Fruit fly (Drosophila melanogaster): ENCODE measurements around the gene ush.
"Not testable (repeated sequence)": the region's sequence is repeated elsewhere in the genome, so short reads cannot be mapped to it uniquely, and the experiment has no call there.

ush gene

DNA sequence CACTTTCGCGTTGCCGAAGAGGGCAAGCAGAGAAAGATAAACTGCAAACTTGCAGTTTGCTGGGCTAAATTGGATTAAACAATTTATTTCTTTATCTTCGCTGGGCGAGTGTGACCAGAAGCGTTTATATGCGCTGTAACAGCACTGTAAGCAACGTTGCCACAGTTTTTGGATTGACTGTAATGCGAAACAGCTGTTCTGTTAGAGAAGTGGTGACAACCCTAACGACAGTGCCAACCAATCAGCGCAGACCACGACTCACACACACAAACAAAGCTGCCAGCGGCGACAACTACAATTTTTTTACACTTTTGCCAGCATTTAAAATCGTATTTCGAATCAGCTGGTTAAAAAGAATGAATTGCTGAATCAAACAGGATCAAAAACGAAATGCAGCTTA lies 23.1 kb upstream of the ush start, which contains the start of the genes crq and shv:
Gene crq, minus strand, starts transcription at position 153 of the 400 bp plus-strand sequence.
Gene shv, plus strand, starts transcription at position 237 of the 400 bp plus-strand sequence.
- no peak for TF ChIP-seq CG11294 (GFP tag; IDR thresholded peaks at IDR 0.05)
- no peak for TF ChIP-seq achi (GFP tag; optimal IDR thresholded peaks at IDR 0.05)
- no peak for TF ChIP-seq fd85E (GFP tag; optimal IDR thresholded peaks at IDR 0.05)
- TF ChIP-seq CG3919 (GFP tag; optimal IDR thresholded peaks at IDR 0.05), result peak; percentile 2
- no peak for TF ChIP-seq Smox (GFP tag; optimal IDR thresholded peaks at IDR 0.05)
- peak; percentile 74 for TF ChIP-seq Sox14 (GFP tag; optimal IDR thresholded peaks at IDR 0.05)
- no peak for TF ChIP-seq CG32006 (GFP tag; optimal IDR thresholded peaks at IDR 0.05)
- TF ChIP-seq CG8632 (GFP tag; optimal IDR thresholded peaks at IDR 0.05), result no peak
- TF ChIP-seq CG3032 (tag; optimal IDR thresholded peaks at IDR 0.05), result no peak
- TF ChIP-seq CG8319 (GFP tag; optimal IDR thresholded peaks at IDR 0.05), result no peak
- TF ChIP-seq CG6163 (GFP tag; IDR thresholded peaks at IDR 0.05), result 0 out of 3 replicates have a peak, but pooled peaks have one; percentile 42
- no peak for TF ChIP-seq CG15336 (GFP tag; IDR thresholded peaks at IDR 0.05)
- TF ChIP-seq CG6854 (GFP tag; optimal IDR thresholded peaks at IDR 0.05), result peak; percentile 11

DNA sequence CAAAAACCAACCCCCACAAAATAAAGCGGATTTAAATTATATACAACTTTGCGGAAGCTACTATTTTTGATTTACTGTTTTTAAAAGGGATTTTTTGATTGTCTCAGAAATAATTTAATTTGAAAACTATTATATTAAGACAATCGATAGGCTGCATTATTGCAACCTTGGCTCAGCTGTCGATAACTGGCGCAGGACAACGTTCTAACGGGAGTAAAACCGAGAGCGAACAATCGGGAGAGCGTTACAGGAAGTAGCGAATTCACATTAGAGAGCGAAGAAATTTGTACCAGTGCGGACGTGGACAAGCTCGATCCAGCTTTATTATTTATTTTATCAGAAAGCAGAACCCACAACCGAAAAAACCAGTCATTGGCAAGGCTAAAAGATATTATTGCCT lies 20.7 kb upstream of the ush start, which contains the start of gene CG4133:
Gene CG4133, plus strand, starts transcription at position 258 of the 400 bp plus-strand sequence.
- not testable (repeated sequence) for TF ChIP-seq topi, CG6792, CG10669 (GFP tag; optimal IDR thresholded peaks at IDR 0.05)

DNA sequence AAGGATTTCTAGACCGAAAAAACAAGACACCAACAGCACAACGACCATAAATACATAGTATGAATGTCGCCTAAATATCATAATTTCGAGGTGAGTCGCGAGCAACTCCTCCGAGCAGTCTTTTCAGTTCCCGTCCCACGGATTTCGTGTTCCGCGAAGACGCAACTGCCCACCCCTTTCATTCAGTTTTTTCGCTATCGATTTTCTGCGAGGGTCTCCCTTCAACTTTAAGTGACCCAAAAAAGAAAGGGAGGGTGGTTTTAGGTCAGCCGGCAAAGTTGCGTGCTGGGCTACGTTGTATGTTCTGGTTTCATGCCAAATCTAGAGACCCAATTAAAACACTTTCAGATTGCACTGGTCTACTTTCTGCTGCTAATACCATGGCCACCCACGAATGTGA lies 20.3 kb upstream of the ush start:
- TF ChIP-seq CG7368 (GFP tag; optimal IDR thresholded peaks at IDR 0.05), result no peak

DNA sequence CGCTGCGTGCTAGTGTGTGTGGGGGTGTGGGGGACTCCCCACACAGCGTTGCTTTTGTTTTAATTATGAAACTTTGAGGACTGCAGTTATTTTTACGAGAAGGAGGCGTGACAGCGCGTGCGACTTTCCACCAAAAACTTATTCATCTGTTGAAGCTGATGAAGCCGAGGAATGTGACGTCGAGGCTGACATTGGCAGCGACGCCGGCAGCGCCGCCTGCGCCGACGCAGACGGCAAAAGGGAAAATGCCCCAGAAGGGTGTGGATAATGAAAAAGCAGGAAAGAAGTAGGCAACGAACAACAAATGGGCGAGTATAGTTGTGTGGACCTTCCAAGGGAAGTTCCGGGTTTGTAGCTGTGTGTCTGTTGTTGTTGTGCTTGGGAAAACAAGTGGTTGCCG lies 8.3 kb upstream of the ush start:
- TF ChIP-seq CG10631 (GFP tag; optimal IDR thresholded peaks at IDR 0.05) (no peak), fd85E (GFP tag; optimal IDR thresholded peaks at IDR 0.05) (no peak), CG6808 (GFP tag; optimal IDR thresholded peaks at IDR 0.05) (no peak), CG8119 (GFP tag; IDR thresholded peaks at IDR 0.05) (no peak), Hr38 (GFP tag; optimal IDR thresholded peaks at IDR 0.05) (no peak), Sox14 (GFP tag; optimal IDR thresholded peaks at IDR 0.05) (no peak), CG31627 (GFP tag; optimal IDR thresholded peaks at IDR 0.05) (no peak), lz (GFP tag; optimal IDR thresholded peaks at IDR 0.05) (no peak), dsx (GFP tag; optimal IDR thresholded peaks at IDR 0.05; ENCODE audit: poor library complexity, severe bottlenecking) (no peak), Blimp-1 (GFP tag; optimal IDR thresholded peaks at IDR 0.05) (no peak), CG11902 (GFP tag; optimal IDR thresholded peaks at IDR 0.05) (no peak), CG16779 (tag; optimal IDR thresholded peaks at IDR 0.05) (no peak), Hr4 (GFP tag; optimal IDR thresholded peaks at IDR 0.05) (no peak), CG4318 (GFP tag; optimal IDR thresholded peaks at IDR 0.05) (no peak), CG8632 (GFP tag; optimal IDR thresholded peaks at IDR 0.05) (no peak), CG11762 (GFP tag; optimal IDR thresholded peaks at IDR 0.05; ENCODE audit: insufficient read depth) (no peak), salr (GFP tag; optimal IDR thresholded peaks at IDR 0.05) (no peak), CG6854 (GFP tag; optimal IDR thresholded peaks at IDR 0.05) (no peak), CG6276 (GFP tag; optimal IDR thresholded peaks at IDR 0.05) (no peak)

DNA sequence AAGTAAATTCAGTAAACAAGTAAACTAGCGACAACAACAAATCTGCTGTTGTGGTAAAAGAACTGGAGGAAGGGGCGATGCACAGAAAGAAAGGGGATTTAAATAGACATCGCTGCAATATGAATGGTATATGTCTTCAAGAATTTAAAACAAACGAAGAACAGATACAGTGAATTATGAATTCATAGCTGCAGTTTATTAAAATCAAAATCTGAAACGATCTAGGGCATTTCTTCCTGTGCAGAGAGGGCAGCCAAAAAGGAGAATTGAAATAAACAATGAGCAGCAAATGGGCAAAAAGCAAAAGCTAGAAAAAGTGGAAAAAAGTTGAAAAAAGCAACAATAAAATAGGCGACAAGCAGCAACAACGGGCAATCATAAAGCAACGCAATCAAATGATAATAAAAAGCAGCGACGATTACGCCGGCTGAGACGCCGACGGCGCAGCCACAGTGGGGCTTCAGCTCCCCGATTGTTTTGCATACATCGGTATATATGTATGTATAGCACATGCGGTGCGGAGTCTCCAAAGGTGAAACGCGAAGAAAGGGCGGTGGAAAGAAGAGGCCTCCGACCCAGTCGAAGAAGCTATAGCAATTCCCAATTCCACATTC lies 7.2 kb upstream of the ush start:
- TF ChIP-seq CG8119 (GFP tag; IDR thresholded peaks at IDR 0.05), result peak; percentile 76
- peak; percentile 47 for TF ChIP-seq esn (GFP tag; optimal IDR thresholded peaks at IDR 0.05)
- peak; percentile 38 for TF ChIP-seq CG10631 (GFP tag; optimal IDR thresholded peaks at IDR 0.05)
- TF ChIP-seq CG16779 (tag; optimal IDR thresholded peaks at IDR 0.05), result peak; percentile 63
- TF ChIP-seq salr (GFP tag; optimal IDR thresholded peaks at IDR 0.05), result peak in 1 of 2 experiments; percentile 69
- TF ChIP-seq topi (GFP tag; optimal IDR thresholded peaks at IDR 0.05), result peak; percentile 37
- no peak for TF ChIP-seq Ets21C (GFP tag; optimal IDR thresholded peaks at IDR 0.05)
- peak; percentile 49 for TF ChIP-seq lz (GFP tag; optimal IDR thresholded peaks at IDR 0.05)
- TF ChIP-seq CG8319 (GFP tag; optimal IDR thresholded peaks at IDR 0.05), result no peak
- peak; percentile 65 for TF ChIP-seq Ets96B (tag; optimal IDR thresholded peaks at IDR 0.05)
- peak; percentile 88 for TF ChIP-seq CG6276 (GFP tag; optimal IDR thresholded peaks at IDR 0.05)
- TF ChIP-seq CG11762 (GFP tag; optimal IDR thresholded peaks at IDR 0.05; ENCODE audit: insufficient read depth), result peak; percentile 42
- no peak for TF ChIP-seq ss (GFP tag; optimal IDR thresholded peaks at IDR 0.05)
- peak; percentile 31 for TF ChIP-seq CG1621 (tag; optimal IDR thresholded peaks at IDR 0.05)
- TF ChIP-seq cyc (GFP tag; optimal IDR thresholded peaks at IDR 0.05), result peak; percentile 35
- peak; percentile 84 for TF ChIP-seq CG15336 (GFP tag; IDR thresholded peaks at IDR 0.05)
- TF ChIP-seq Lpt (GFP tag; optimal IDR thresholded peaks at IDR 0.05), result peak; percentile 65
- peak; percentile 45 for TF ChIP-seq dsx (GFP tag; optimal IDR thresholded peaks at IDR 0.05; ENCODE audit: poor library complexity, severe bottlenecking)
- no peak for TF ChIP-seq fd59A (GFP tag; optimal IDR thresholded peaks at IDR 0.05)
- TF ChIP-seq CG9139 (GFP tag; optimal IDR thresholded peaks at IDR 0.05), result no peak
- TF ChIP-seq CG3032 (tag; optimal IDR thresholded peaks at IDR 0.05), result peak; percentile 30
